Fruit fly (Drosophila melanogaster) ovary, adult (tissue): ENCODE results near the gene CG34408.
A peak's percentile ranks its signal among the peaks of the same experiment; 100 is the strongest.

Experiments used
- CG17801 ChIP-seq: fragments of 200-800 bp; optimal IDR thresholded peaks from 2 replicates; lab custom pipeline; 2019; ENCODE audit warnings: missing biosample characterization, mild to moderate bottlenecking, missing genetic modification characterization, moderate library complexity; ENCODE audit not compliant: partially characterized antibody

Gene CG34408

dm6 chrX:10234024-10234520 lies 14.2 kb downstream of the CG34408 start:
- TF ChIP-seq CG17801 (GFP tag; lab: Kevin White, UChicago) = no peak

DNA sequence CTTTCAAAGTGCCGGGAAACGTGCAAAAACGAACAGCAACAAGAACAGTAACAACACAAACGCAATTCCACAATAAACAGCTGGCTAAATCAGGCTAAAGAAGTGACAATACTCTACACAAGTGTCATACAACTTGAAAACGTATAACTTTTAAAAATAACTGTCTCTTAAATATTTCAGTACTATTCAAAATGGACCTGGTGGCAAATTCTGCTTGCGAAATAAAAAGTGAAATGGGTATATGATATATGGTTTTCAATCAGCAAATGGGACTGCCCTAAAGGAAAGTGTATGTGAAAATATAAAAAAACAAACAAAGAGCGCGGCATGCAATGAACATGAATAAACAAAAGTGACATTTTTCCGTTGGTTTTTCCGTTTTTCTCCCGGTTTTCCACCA lies 22.0 kb downstream of the CG34408 start:
- no peak for TF ChIP-seq CG17801 (GFP tag; lab: Kevin White, UChicago)

dm6 chrX:10242883-10243282 lies 23.0 kb downstream of the CG34408 start:
- no peak for TF ChIP-seq CG17801 (GFP tag; lab: Kevin White, UChicago)

dm6 chrX:10243540-10243939 lies 23.6 kb downstream of the CG34408 start:
- TF ChIP-seq CG17801 (GFP tag; lab: Kevin White, UChicago) = no peak

dm6 chrX:10244763-10245162 lies 24.9 kb downstream of the CG34408 start:
- TF ChIP-seq CG17801 (GFP tag; lab: Kevin White, UChicago) = no peak

DNA sequence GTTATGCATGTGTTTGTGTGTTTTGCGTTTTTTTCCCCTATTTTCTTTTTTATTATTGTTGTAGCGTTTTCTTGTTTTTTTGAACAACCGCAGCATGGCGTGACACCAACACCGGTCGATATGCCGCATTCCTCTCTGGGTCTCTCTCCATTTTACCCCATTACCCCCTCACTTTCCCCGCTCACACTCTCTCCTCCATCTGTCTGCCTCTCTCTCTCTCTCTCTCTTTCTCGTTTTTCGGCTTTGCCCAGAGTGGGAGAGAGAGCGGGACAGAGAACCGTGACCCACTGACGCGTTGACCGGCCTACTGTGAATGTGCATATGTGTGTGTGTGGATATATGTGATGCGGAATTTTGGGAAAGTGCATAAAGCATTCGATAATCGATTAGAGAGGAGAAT lies 27.5 kb downstream of the CG34408 start:
- TF ChIP-seq CG17801 (GFP tag; lab: Kevin White, UChicago) = no peak

- no peak for TF ChIP-seq CG17801 (GFP tag; lab: Kevin White, UChicago)
Observed at dm6 chrX:10250017-10250416, 30.1 kb downstream of the CG34408 start.

dm6 chrX:10250659-10251058 lies 30.7 kb downstream of the CG34408 start:
- TF ChIP-seq CG17801 (GFP tag; lab: Kevin White, UChicago) = no peak

DNA sequence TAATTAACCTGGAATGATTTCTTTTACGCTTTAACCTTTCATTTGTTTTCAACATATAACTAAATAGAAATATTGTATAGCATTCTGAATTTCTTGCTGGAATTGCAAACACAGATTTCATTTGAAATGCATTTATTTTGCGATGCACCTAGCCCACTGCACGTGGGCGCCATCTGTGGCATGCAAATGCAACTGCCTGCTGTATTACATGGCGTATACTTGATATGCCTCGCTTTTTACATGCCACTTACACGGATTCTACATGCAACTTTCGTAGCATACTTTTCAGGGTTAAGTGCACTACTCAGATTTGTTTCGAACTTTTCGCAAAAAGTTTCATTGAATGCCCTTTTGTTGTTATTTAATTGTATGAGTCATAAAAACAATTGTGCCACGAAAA lies 32.8 kb downstream of the CG34408 start:
- no peak for TF ChIP-seq CG17801 (GFP tag; lab: Kevin White, UChicago)

dm6 chrX:10256228-10256627 lies 36.3 kb downstream of the CG34408 start:
- no peak for TF ChIP-seq CG17801 (GFP tag; lab: Kevin White, UChicago)

dm6 chrX:10259524-10259923 lies 39.6 kb downstream of the CG34408 start:
- TF ChIP-seq CG17801 (GFP tag; lab: Kevin White, UChicago) = no peak

DNA sequence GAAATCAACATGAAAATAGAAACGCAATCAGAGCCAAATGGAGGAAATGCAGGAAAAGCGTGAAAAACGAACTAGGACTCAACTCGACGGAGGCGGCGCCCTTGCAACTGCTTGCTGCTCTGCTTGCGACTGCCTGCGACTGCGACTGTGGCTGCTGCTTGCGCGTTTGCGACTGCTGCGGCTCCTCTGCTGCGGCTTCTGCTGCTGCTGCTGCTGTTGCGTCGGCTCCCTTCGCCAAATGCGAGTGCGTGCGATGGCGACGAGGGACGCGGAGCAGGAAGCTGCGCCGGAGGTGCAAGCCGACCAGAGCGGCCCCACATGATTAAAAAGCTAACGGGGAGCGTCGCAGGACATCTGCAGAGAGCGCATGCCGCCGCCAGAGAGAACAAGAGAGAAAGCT lies 41.3 kb downstream of the CG34408 start:
- TF ChIP-seq CG17801 (GFP tag; lab: Kevin White, UChicago) = no peak

DNA sequence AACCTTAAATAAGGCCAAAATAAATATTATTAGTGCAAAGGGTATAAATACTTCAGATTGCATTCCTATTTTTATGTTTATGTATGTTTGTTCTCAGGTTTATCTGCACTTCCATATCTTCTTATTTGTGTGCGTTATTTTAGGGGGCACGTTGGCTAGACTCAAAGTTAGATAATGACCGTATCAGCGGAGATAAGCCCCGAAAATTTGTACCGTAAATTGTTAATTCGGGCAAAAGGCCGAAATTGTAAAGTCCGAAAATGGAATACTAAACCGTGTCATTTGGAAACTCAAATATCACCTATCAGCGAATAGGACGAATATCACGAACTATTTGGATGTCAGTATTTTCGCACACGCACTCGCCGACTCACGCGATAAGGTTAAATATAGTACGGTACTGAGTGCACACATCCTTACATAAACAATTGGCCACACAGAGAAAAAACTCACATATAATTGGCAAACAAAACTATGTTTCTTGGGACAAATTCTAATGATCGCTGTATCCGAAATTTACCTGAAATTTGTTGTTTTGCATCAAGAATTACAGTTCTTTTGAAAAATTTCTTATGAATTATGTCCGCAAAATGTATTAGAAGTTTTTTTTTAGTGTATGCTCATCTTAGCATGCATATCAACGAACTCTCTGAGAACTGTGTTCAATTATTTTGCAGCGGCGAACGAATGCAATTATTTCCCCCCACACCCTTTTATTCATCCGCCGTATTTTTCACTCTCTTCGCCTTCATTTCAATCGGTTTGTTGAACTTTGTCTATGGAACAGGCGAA lies 43.5 kb downstream of the CG34408 start, which contains the start of gene Hk:
Gene Hk (minus strand): TSS at position 321 of the 792 bp plus-strand sequence.
- no peak for TF ChIP-seq CG17801 (GFP tag; lab: Kevin White, UChicago)

dm6 chrX:10263957-10264248 lies 44.0 kb downstream of the CG34408 start:
- no peak for TF ChIP-seq CG17801 (GFP tag; lab: Kevin White, UChicago)

DNA sequence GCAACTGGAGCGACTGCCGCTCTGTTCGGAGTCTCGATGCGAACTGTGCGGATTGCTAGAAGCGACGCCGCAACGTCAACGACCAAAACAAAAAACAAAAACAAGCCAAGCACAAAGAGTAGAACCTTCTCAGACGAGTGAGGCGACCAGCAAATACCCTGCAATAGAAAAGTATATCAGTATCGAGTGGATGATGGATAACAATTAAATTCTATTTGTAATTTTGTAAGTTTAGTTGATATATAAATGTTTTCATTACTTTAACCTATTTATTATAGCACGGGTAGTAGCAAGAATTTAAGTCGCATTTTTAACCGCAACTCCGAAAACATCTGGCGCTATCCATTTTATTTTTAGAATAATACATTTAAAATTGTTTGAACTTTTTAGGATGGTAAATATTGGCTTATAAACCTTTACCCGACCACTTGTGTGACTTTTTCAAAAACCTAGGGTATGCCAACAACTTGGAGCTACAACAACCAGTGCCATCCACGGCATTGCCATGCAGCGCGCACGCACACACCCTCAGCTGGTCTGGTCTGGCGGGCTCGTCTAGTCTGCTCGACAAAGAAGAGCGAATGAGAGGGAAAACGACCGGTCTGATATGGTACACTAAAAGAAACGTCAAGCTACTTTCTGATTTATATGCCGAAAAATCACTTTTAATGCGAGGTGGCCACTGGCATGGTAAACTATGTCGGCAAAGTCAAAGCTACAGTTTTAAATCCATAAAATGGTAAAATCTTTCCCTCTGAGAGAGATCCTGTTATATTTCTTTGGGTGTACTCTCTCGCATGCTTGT lies 45.5 kb downstream of the CG34408 start, which contains the start of gene CG12643:
Gene CG12643 (minus strand): TSS at position 51 of the 805 bp plus-strand sequence.
- peak; percentile 54 for TF ChIP-seq CG17801 (GFP tag; lab: Kevin White, UChicago)

DNA sequence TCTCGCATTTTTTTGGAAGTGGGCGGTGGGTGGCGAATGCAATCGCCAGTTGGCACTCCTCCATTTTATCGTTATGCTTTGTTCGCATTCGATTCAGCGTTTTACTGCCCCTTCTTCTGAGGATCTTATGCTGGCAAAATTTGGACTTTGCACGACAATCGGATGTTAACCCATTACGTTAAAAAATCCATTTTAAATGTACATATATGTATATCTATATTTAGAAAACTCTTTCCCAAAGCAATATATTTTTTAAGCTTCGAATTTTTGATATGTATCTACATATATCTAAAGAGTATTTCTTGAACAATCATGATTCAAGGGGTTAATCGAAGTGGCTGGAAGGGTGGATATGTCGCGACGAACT lies 46.1 kb downstream of the CG34408 start:
- TF ChIP-seq CG17801 (GFP tag; lab: Kevin White, UChicago) = peak; percentile 12
